Fruit fly (Drosophila melanogaster) whole organism, embryonic: ENCODE measurements around the gene CG32625.
A peak's percentile ranks its signal among the peaks of the same experiment; 100 is the strongest.

ENCODE experiments used
- Ada2b ChIP-seq: fragments of 200-800 bp; sonication (Bioruptor generic); IDR thresholded peaks from 2 replicates; pipeline ENCODE4 v1.3.6; 2022; ENCODE audit warnings: missing biosample characterization, missing genetic modification characterization
- CG12942 ChIP-seq: fragments of 200-800 bp; sonication (Bioruptor generic); optimal IDR thresholded peaks from 3 replicates; lab custom pipeline; 2016; ENCODE audit warnings: missing biosample characterization, missing genetic modification characterization
- CG13287 ChIP-seq: fragments of 200-800 bp; sonication (Bioruptor generic); IDR thresholded peaks from 2 replicates; pipeline ENCODE4 v1.3.6; 2022; ENCODE audit warnings: missing biosample characterization, missing genetic modification characterization; ENCODE audit not compliant: partially characterized antibody
- CG13296 ChIP-seq: fragments of 200-800 bp; sonication (Bioruptor generic); optimal IDR thresholded peaks from 3 replicates; lab custom pipeline; 2018; ENCODE audit warnings: missing biosample characterization, mild to moderate bottlenecking, missing genetic modification characterization
- CG15269 ChIP-seq: fragments of 200-800 bp; sonication (Bioruptor generic); optimal IDR thresholded peaks from 2 replicates; lab custom pipeline; 2018; ENCODE audit warnings: missing biosample characterization, mild to moderate bottlenecking, missing genetic modification characterization, moderate library complexity
- CG1529 ChIP-seq: fragments of 200-800 bp; sonication (Bioruptor generic); optimal IDR thresholded peaks from 3 replicates; lab custom pipeline; 2018; ENCODE audit warnings: missing biosample characterization, missing genetic modification characterization
- CG1647 ChIP-seq: fragments of 200-800 bp; sonication (Bioruptor generic); optimal IDR thresholded peaks from 3 replicates; lab custom pipeline; 2016; ENCODE audit warnings: missing biosample characterization, missing genetic modification characterization
- CG16815 ChIP-seq: fragments of 200-800 bp; sonication (Bioruptor generic); optimal IDR thresholded peaks from 3 replicates; lab custom pipeline; 2017; ENCODE audit warnings: missing biosample characterization, mild to moderate bottlenecking, missing genetic modification characterization
- CG2120 ChIP-seq: fragments of 200-800 bp; sonication (Bioruptor generic); optimal IDR thresholded peaks from 3 replicates; lab custom pipeline; 2016; ENCODE audit warnings: missing biosample characterization, missing genetic modification characterization
- CG32532 ChIP-seq: fragments of 200-800 bp; sonication (Bioruptor generic); IDR thresholded peaks from 2 replicates; pipeline ENCODE4 v1.3.6; 2022; ENCODE audit warnings: missing biosample characterization, missing genetic modification characterization
- CG6813 ChIP-seq: fragments of 200-800 bp; sonication (Bioruptor generic); optimal IDR thresholded peaks from 2 replicates; lab custom pipeline; 2017; ENCODE audit warnings: missing biosample characterization, missing genetic modification characterization, mild to moderate bottlenecking, moderate library complexity, missing genetic modification reagents
- CG7372 ChIP-seq: fragments of 200-800 bp; sonication (Bioruptor generic); IDR thresholded peaks from 2 replicates; pipeline ENCODE4 v1.3.6; 2022; ENCODE audit warnings: missing biosample characterization, missing genetic modification characterization
- CG7786 ChIP-seq: fragments of 200-800 bp; sonication (Bioruptor generic); optimal IDR thresholded peaks from 2 replicates; lab custom pipeline; 2016; ENCODE audit warnings: missing biosample characterization, missing genetic modification characterization
- CG9215 ChIP-seq: fragments of 200-800 bp; sonication (Bioruptor generic); IDR thresholded peaks from 2 replicates; pipeline ENCODE4 v1.3.6; 2022; ENCODE audit warnings: missing biosample characterization, missing genetic modification characterization
- CkIIα-i1 ChIP-seq: fragments of 200-800 bp; sonication (Bioruptor generic); IDR thresholded peaks from 2 replicates; pipeline ENCODE4 v1.3.6; 2022; ENCODE audit warnings: missing biosample characterization, missing genetic modification characterization
- Dbx ChIP-seq: fragments of 200-800 bp; sonication (Bioruptor generic); IDR thresholded peaks from 3 replicates; pipeline ENCODE4 v1.3.6; 2022; ENCODE audit warnings: missing biosample characterization, missing genetic modification characterization
- Deaf1 ChIP-seq: fragments of 200-800 bp; optimal IDR thresholded peaks from 3 replicates; lab custom pipeline; 2019; ENCODE audit warnings: missing biosample characterization, mild to moderate bottlenecking, missing genetic modification characterization, moderate library complexity
- Dip2 ChIP-seq: fragments of 200-800 bp; sonication (Bioruptor generic); IDR thresholded peaks from 2 replicates; pipeline ENCODE4 v1.3.6; 2022; ENCODE audit warnings: missing biosample characterization, missing genetic modification characterization
- Dip3 ChIP-seq: fragments of 200-800 bp; sonication (Bioruptor generic); optimal IDR thresholded peaks from 3 replicates; lab custom pipeline; 2016; ENCODE audit warnings: missing biosample characterization, missing genetic modification characterization
- Dp ChIP-seq: fragments of 200-800 bp; sonication (Bioruptor generic); optimal IDR thresholded peaks from 2 replicates; lab custom pipeline; 2018; ENCODE audit warnings: missing biosample characterization, mild to moderate bottlenecking, missing genetic modification characterization, moderate library complexity
- Fer1 ChIP-seq: fragments of 200-800 bp; sonication (Bioruptor generic); optimal IDR thresholded peaks from 2 replicates; lab custom pipeline; 2017; ENCODE audit warnings: missing biosample characterization, mild to moderate bottlenecking, missing genetic modification characterization
- Gug ChIP-seq: fragments of 200-800 bp; sonication (Bioruptor generic); IDR thresholded peaks from 4 replicates; pipeline ENCODE4 v1.3.6; 2022; ENCODE audit warnings: missing biosample characterization, missing genetic modification characterization
- HLHmδ ChIP-seq: fragments of 200-800 bp; sonication (Bioruptor generic); optimal IDR thresholded peaks from 2 replicates; lab custom pipeline; 2018; ENCODE audit warnings: missing biosample characterization, mild to moderate bottlenecking, missing genetic modification characterization, moderate library complexity
- Hand ChIP-seq: fragments of 200-800 bp; sonication (Bioruptor generic); optimal IDR thresholded peaks from 2 replicates; lab custom pipeline; 2017; ENCODE audit warnings: mild to moderate bottlenecking, missing biosample characterization, missing genetic modification reagents, missing genetic modification characterization
- Kr ChIP-seq: fragments of 200-800 bp; sonication (Bioruptor generic); optimal IDR thresholded peaks from 2 replicates; lab custom pipeline; 2017; ENCODE audit warnings: missing biosample characterization, mild to moderate bottlenecking, missing genetic modification characterization
- Meics ChIP-seq: fragments of 200-800 bp; sonication (Bioruptor generic); optimal IDR thresholded peaks from 2 replicates; lab custom pipeline; 2017; ENCODE audit warnings: missing biosample characterization, mild to moderate bottlenecking, missing genetic modification characterization
- Mrtf ChIP-seq: fragments of 200-800 bp; sonication (Bioruptor generic); IDR thresholded peaks from 3 replicates; pipeline ENCODE4 v1.3.6; 2022; ENCODE audit warnings: missing biosample characterization, missing genetic modification characterization
- Myb ChIP-seq: fragments of 200-800 bp; sonication (Bioruptor generic); optimal IDR thresholded peaks from 2 replicates; lab custom pipeline; 2016; ENCODE audit warnings: missing biosample characterization, missing genetic modification characterization
- NC2α ChIP-seq: fragments of 200-800 bp; sonication (Bioruptor generic); optimal IDR thresholded peaks from 2 replicates; lab custom pipeline; 2016; ENCODE audit warnings: missing biosample characterization, missing genetic modification characterization
- NK7.1 ChIP-seq: fragments of 200-800 bp; sonication (Bioruptor generic); optimal IDR thresholded peaks from 3 replicates; lab custom pipeline; 2016; ENCODE audit warnings: missing biosample characterization, missing genetic modification characterization
- Pdp1 ChIP-seq, 2 experiments: fragments of 200-800 bp; sonication (Bioruptor generic); optimal IDR thresholded peaks; 3 replicates each; lab custom pipeline; 2016; ENCODE audit warnings: missing biosample characterization in 2 of 2, missing genetic modification characterization in 2 of 2, mild to moderate bottlenecking in 1 of 2, moderate library complexity in 1 of 2
- Ravus ChIP-seq: fragments of 200-800 bp; sonication (Bioruptor generic); IDR thresholded peaks from 2 replicates; pipeline ENCODE4 v1.3.6; 2022; ENCODE audit warnings: missing biosample characterization, missing genetic modification characterization
- Sry-δ ChIP-seq: fragments of 200-800 bp; sonication (Bioruptor generic); optimal IDR thresholded peaks from 2 replicates; lab custom pipeline; 2016; ENCODE audit warnings: missing biosample characterization, missing genetic modification characterization
- Ssrp ChIP-seq: fragments of 200-800 bp; sonication (Bioruptor generic); optimal IDR thresholded peaks from 2 replicates; lab custom pipeline; 2018; ENCODE audit warnings: missing biosample characterization, mild to moderate bottlenecking, missing genetic modification characterization, moderate library complexity
- Taf1 ChIP-seq: fragments of 200-800 bp; sonication (Bioruptor generic); IDR thresholded peaks from 2 replicates; pipeline ENCODE4 v1.3.6; 2022; ENCODE audit warnings: missing biosample characterization, missing genetic modification characterization
- az2 ChIP-seq: fragments of 200-800 bp; sonication (Bioruptor generic); optimal IDR thresholded peaks from 3 replicates; lab custom pipeline; 2016; ENCODE audit warnings: missing biosample characterization, missing genetic modification characterization
- cato ChIP-seq: fragments of 200-800 bp; sonication (Bioruptor generic); optimal IDR thresholded peaks from 2 replicates; lab custom pipeline; 2016; ENCODE audit warnings: missing biosample characterization, missing genetic modification characterization, borderline replicate concordance
- chinmo ChIP-seq: fragments of 200-800 bp; sonication (Bioruptor generic); IDR thresholded peaks from 4 replicates; pipeline ENCODE4 v1.3.6; 2022; ENCODE audit warnings: missing biosample characterization, missing genetic modification characterization; ENCODE audit not compliant: partially characterized antibody
- disco-r ChIP-seq: fragments of 200-800 bp; sonication (Bioruptor generic); optimal IDR thresholded peaks from 2 replicates; lab custom pipeline; 2016; ENCODE audit warnings: missing biosample characterization, missing genetic modification characterization
- ems ChIP-seq: fragments of 200-800 bp; sonication (Bioruptor generic); optimal IDR thresholded peaks from 3 replicates; lab custom pipeline; 2016; ENCODE audit warnings: missing biosample characterization, missing genetic modification characterization
- gfzf ChIP-seq: fragments of 200-800 bp; sonication (Bioruptor generic); optimal IDR thresholded peaks from 2 replicates; lab custom pipeline; 2016; ENCODE audit warnings: missing biosample characterization, mild to moderate bottlenecking, missing genetic modification characterization, moderate library complexity
- ind ChIP-seq: fragments of 200-800 bp; sonication (Bioruptor generic); optimal IDR thresholded peaks from 3 replicates; lab custom pipeline; 2016; ENCODE audit warnings: missing biosample characterization, missing genetic modification characterization
- lab ChIP-seq: fragments of 200-800 bp; sonication (Bioruptor generic); optimal IDR thresholded peaks from 3 replicates; lab custom pipeline; 2017; ENCODE audit warnings: missing biosample characterization, missing genetic modification characterization, mild to moderate bottlenecking, moderate library complexity, missing genetic modification reagents
- nerfin-2 ChIP-seq: fragments of 200-800 bp; sonication (Bioruptor generic); IDR thresholded peaks from 2 replicates; pipeline ENCODE4 v1.3.6; 2022; ENCODE audit warnings: missing biosample characterization, missing genetic modification characterization; ENCODE audit not compliant: partially characterized antibody
- pita ChIP-seq: fragments of 200-800 bp; sonication (Bioruptor generic); optimal IDR thresholded peaks from 2 replicates; lab custom pipeline; 2017; ENCODE audit warnings: missing biosample characterization, mild to moderate bottlenecking, missing genetic modification characterization
- row ChIP-seq: fragments of 200-800 bp; sonication (Bioruptor generic); IDR thresholded peaks from 3 replicates; pipeline ENCODE4 v1.3.6; 2022; ENCODE audit warnings: missing biosample characterization, missing genetic modification characterization
- scrt ChIP-seq: fragments of 200-800 bp; sonication (Bioruptor generic); optimal IDR thresholded peaks from 2 replicates; lab custom pipeline; 2018; ENCODE audit warnings: missing biosample characterization, mild to moderate bottlenecking, missing genetic modification characterization, moderate library complexity
- sug ChIP-seq: fragments of 200-800 bp; optimal IDR thresholded peaks from 2 replicates; lab custom pipeline; 2019; ENCODE audit warnings: missing biosample characterization, mild to moderate bottlenecking, missing genetic modification characterization, moderate library complexity
- vvl ChIP-seq: fragments of 200-800 bp; sonication (Bioruptor generic); IDR thresholded peaks from 2 replicates; pipeline ENCODE4 v1.3.6; 2022; ENCODE audit warnings: missing biosample characterization, missing genetic modification characterization

Gene CG32625

DNA sequence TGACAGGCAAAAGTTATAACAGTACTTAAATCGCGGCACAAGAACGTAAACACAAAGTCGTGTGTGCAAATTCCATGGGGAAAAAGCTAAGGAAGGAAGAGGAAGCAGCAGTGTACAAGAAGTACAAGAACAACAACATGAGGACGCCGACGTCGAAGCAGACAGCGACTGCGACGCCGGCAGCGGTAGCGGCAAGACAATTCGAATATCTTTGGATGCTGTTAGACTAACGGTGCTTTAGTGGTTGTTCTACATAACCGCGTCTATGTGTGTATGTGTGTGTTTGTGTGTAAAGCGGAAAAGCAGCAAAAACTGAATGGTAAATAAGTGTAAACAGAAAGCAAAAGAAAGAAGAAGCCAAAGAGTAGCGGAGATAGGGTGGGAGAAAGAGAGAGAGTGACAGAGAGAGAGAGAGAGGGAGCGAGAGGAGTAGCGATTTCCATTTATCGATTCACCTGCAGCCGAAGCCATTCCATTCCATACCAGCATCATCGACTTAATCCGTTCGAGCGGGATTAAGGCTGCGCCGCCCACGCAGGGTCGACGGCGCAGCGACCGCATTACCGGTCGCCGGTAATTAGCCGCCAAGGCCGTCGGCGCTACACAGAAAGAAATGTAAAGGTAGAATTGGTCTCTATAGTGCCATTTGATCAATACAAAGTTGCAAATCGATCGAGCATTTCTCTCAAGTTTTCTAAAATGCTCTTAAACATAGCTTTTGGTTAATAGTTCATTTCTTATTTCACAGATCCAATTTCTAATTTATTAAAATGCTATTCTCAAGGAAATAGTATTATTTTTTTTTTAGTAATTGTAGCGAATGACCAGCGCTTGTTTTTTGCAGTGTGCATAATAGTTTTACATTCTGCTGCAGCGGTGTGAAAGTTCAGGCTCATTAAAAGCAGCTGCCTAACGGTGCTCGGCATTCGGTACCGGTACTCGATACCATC lies 27.6 kb upstream of the CG32625 start (continued):
- TF ChIP-seq Dp (GFP tag; lab: Kevin White, UChicago): no peak
- TF ChIP-seq cato (GFP tag; lab: Kevin White, UChicago): peak; percentile 10
- peak; percentile 29; the same call in 1 of the 2 replicates for TF ChIP-seq Ada2b
- TF ChIP-seq CG13287 (GFP tag; lab: Robert Waterston, UW): no peak
- TF ChIP-seq disco-r (GFP tag; lab: Kevin White, UChicago): no peak
- TF ChIP-seq Ravus (GFP tag; lab: Robert Waterston, UW): no peak
- peak; percentile 50 for TF ChIP-seq row (GFP tag; lab: Robert Waterston, UW)
- no peak for TF ChIP-seq nerfin-2
- peak; percentile 44 for TF ChIP-seq ems (GFP tag; lab: Kevin White, UChicago)
- no peak; the same call in 1 of the 2 replicates for TF ChIP-seq CG32532 (GFP tag; lab: Robert Waterston, UW)
- no peak for TF ChIP-seq Mrtf (GFP tag; lab: Robert Waterston, UW)
- peak; percentile 61 for TF ChIP-seq CG15269 (tag; lab: Kevin White, UChicago)
- no peak for TF ChIP-seq NK7.1
- peak; percentile 48 for TF ChIP-seq az2 (GFP tag; lab: Kevin White, UChicago)
- no peak for TF ChIP-seq sug (tag; lab: Kevin White, UChicago)
- peak; percentile 44 for TF ChIP-seq CG2120
- TF ChIP-seq CG12942: no peak
- no peak for TF ChIP-seq CkIIα-i1 (GFP tag; lab: Robert Waterston, UW)
- TF ChIP-seq Myb (GFP tag; lab: Kevin White, UChicago): peak; percentile 1
- TF ChIP-seq gfzf (GFP tag; lab: Kevin White, UChicago): no peak
- peak; percentile 68 for TF ChIP-seq lab
- peak; percentile 12 to 45 for TF ChIP-seq Pdp1 (GFP tag; optimal IDR thresholded peaks at IDR 0.05; lab: Kevin White, UChicago)
- TF ChIP-seq Taf1 (GFP tag; lab: Robert Waterston, UW): no peak
- TF ChIP-seq Gug: no peak
- peak; percentile 27; the same call in 1 of the 2 replicates for TF ChIP-seq CG7372 (GFP tag; lab: Robert Waterston, UW)
- no peak for TF ChIP-seq CG7786
- TF ChIP-seq Fer1 (GFP tag; lab: Kevin White, UChicago): peak; percentile 18
- TF ChIP-seq HLHmδ (GFP tag; lab: Kevin White, UChicago): no peak
- TF ChIP-seq chinmo: 0 out of 4 replicates have a peak, but pooled peaks have one; percentile 18
- TF ChIP-seq Sry-δ (GFP tag; lab: Kevin White, UChicago): no peak
- peak; percentile 33 for TF ChIP-seq Meics (GFP tag; lab: Kevin White, UChicago)
- TF ChIP-seq pita: no peak
- no peak for TF ChIP-seq Dbx (GFP tag; lab: Robert Waterston, UW)
- TF ChIP-seq Ssrp (tag; lab: Kevin White, UChicago): peak; percentile 70
- no peak for TF ChIP-seq Dip2 (GFP tag; lab: Robert Waterston, UW)
- TF ChIP-seq scrt: peak; percentile 10
- TF ChIP-seq vvl (GFP tag; lab: Robert Waterston, UW): peak; percentile 73
- peak; percentile 30 for TF ChIP-seq CG13296 (GFP tag; lab: Kevin White, UChicago)
- TF ChIP-seq Dip3 (GFP tag; lab: Kevin White, UChicago): peak; percentile 4
- TF ChIP-seq NC2α: no peak
- TF ChIP-seq CG6813 (GFP tag; lab: Kevin White, UChicago): no peak
- TF ChIP-seq Hand (GFP tag; lab: Kevin White, UChicago): peak; percentile 36
- TF ChIP-seq CG16815: no peak
- TF ChIP-seq CG1647 (GFP tag; lab: Kevin White, UChicago): no peak
- peak; percentile 35 for TF ChIP-seq CG1529 (GFP tag; lab: Kevin White, UChicago)
- no peak for TF ChIP-seq CG9215 (GFP tag; lab: Robert Waterston, UW)
- TF ChIP-seq ind (GFP tag; lab: Kevin White, UChicago): peak; percentile 59
- no peak for TF ChIP-seq Deaf1 (tag; lab: Kevin White, UChicago)
- TF ChIP-seq Kr (GFP tag; lab: Kevin White, UChicago): no peak
